Fruit fly (Drosophila melanogaster) whole organism, embryonic: ENCODE data around the gene trk.

ENCODE experiments used
- Bteb2 ChIP-seq: fragments of 200-800 bp; sonication (Bioruptor generic); optimal IDR thresholded peaks from 2 replicates; lab custom pipeline; 2016; ENCODE audit warnings: missing biosample characterization, missing genetic modification characterization
- CG10274 ChIP-seq: fragments of 200-800 bp; sonication (Bioruptor generic); optimal IDR thresholded peaks from 3 replicates; lab custom pipeline; 2017; ENCODE audit warnings: missing biosample characterization, mild to moderate bottlenecking, missing genetic modification characterization
- CG10431 ChIP-seq: fragments of 200-800 bp; sonication (Bioruptor generic); optimal IDR thresholded peaks from 3 replicates; lab custom pipeline; 2018; ENCODE audit warnings: missing biosample characterization, mild to moderate bottlenecking, missing genetic modification characterization
- CG10979 ChIP-seq: fragments of 200-800 bp; sonication (Bioruptor generic); optimal IDR thresholded peaks from 2 replicates; lab custom pipeline; 2018; ENCODE audit warnings: missing biosample characterization, mild to moderate bottlenecking, missing genetic modification characterization, moderate library complexity
- CG11696 ChIP-seq: fragments of 200-800 bp; sonication (Bioruptor generic); IDR thresholded peaks from 2 replicates; pipeline ENCODE4 v1.3.6; 2022; ENCODE audit warnings: missing biosample characterization, missing genetic modification characterization
- CG11723 ChIP-seq: fragments of 200-800 bp; sonication (Bioruptor generic); optimal IDR thresholded peaks from 2 replicates; lab custom pipeline; 2017; ENCODE audit warnings: missing biosample characterization, mild to moderate bottlenecking, missing genetic modification characterization
- CG12104 ChIP-seq: fragments of 200-800 bp; sonication (Bioruptor generic); optimal IDR thresholded peaks from 3 replicates; lab custom pipeline; 2016; ENCODE audit warnings: missing biosample characterization, missing genetic modification characterization
- CG12391 ChIP-seq: fragments of 200-800 bp; sonication (Bioruptor generic); optimal IDR thresholded peaks from 3 replicates; lab custom pipeline; 2018; ENCODE audit warnings: missing biosample characterization, mild to moderate bottlenecking, missing genetic modification characterization, moderate library complexity
- CG12942 ChIP-seq: fragments of 200-800 bp; sonication (Bioruptor generic); optimal IDR thresholded peaks from 3 replicates; lab custom pipeline; 2016; ENCODE audit warnings: missing biosample characterization, missing genetic modification characterization
- CG15269 ChIP-seq: fragments of 200-800 bp; sonication (Bioruptor generic); optimal IDR thresholded peaks from 2 replicates; lab custom pipeline; 2018; ENCODE audit warnings: missing biosample characterization, mild to moderate bottlenecking, missing genetic modification characterization, moderate library complexity
- CG1647 ChIP-seq: fragments of 200-800 bp; sonication (Bioruptor generic); optimal IDR thresholded peaks from 3 replicates; lab custom pipeline; 2016; ENCODE audit warnings: missing biosample characterization, missing genetic modification characterization
- CG2199 ChIP-seq: fragments of 200-800 bp; sonication (Bioruptor generic); IDR thresholded peaks from 3 replicates; pipeline ENCODE4 v1.3.6; 2022; ENCODE audit warnings: missing biosample characterization, missing genetic modification characterization
- CG3065 ChIP-seq: fragments of 200-800 bp; sonication (Bioruptor generic); optimal IDR thresholded peaks from 2 replicates; lab custom pipeline; 2016; ENCODE audit warnings: missing biosample characterization, missing genetic modification characterization
- CG3407 ChIP-seq: fragments of 200-800 bp; sonication (Bioruptor generic); optimal IDR thresholded peaks from 2 replicates; lab custom pipeline; 2018; ENCODE audit warnings: missing biosample characterization, mild to moderate bottlenecking, missing genetic modification characterization
- CG3726 ChIP-seq: fragments of 200-800 bp; sonication (Bioruptor generic); IDR thresholded peaks from 3 replicates; pipeline ENCODE4, ENCODE4 v1.3.6; 2022; ENCODE audit warnings: missing biosample characterization, missing genetic modification characterization
- CG4424 ChIP-seq: fragments of 200-800 bp; sonication (Bioruptor generic); optimal IDR thresholded peaks from 3 replicates; lab custom pipeline; 2016; ENCODE audit warnings: missing biosample characterization, missing genetic modification characterization
- CG6765 ChIP-seq: fragments of 200-800 bp; sonication (Bioruptor generic); optimal IDR thresholded peaks from 3 replicates; lab custom pipeline; 2017; ENCODE audit warnings: missing biosample characterization, mild to moderate bottlenecking, missing genetic modification characterization
- CG8388 ChIP-seq: fragments of 200-800 bp; sonication (Bioruptor generic); optimal IDR thresholded peaks from 2 replicates; lab custom pipeline; 2019; ENCODE audit warnings: missing biosample characterization, mild to moderate bottlenecking, missing genetic modification characterization, moderate library complexity
- CG9437 ChIP-seq: fragments of 200-800 bp; sonication (Bioruptor generic); optimal IDR thresholded peaks from 2 replicates; lab custom pipeline; 2018; ENCODE audit warnings: missing biosample characterization, mild to moderate bottlenecking, missing genetic modification characterization
- CkIIα-i1 ChIP-seq: fragments of 200-800 bp; sonication (Bioruptor generic); IDR thresholded peaks from 2 replicates; pipeline ENCODE4 v1.3.6; 2022; ENCODE audit warnings: missing biosample characterization, missing genetic modification characterization
- Dip3 ChIP-seq: fragments of 200-800 bp; sonication (Bioruptor generic); optimal IDR thresholded peaks from 3 replicates; lab custom pipeline; 2016; ENCODE audit warnings: missing biosample characterization, missing genetic modification characterization
- E2f2 ChIP-seq: fragments of 200-800 bp; sonication (Bioruptor generic); IDR thresholded peaks from 2 replicates; pipeline ENCODE4 v1.3.6; 2022; ENCODE audit warnings: missing biosample characterization, missing genetic modification characterization
- MBD-R2 ChIP-seq: fragments of 200-800 bp; sonication (Bioruptor generic); IDR thresholded peaks from 2 replicates; pipeline ENCODE4 v1.3.6; 2022; ENCODE audit warnings: missing biosample characterization, missing genetic modification characterization
- Meics ChIP-seq: fragments of 200-800 bp; sonication (Bioruptor generic); optimal IDR thresholded peaks from 2 replicates; lab custom pipeline; 2017; ENCODE audit warnings: missing biosample characterization, mild to moderate bottlenecking, missing genetic modification characterization
- NC2α ChIP-seq: fragments of 200-800 bp; sonication (Bioruptor generic); optimal IDR thresholded peaks from 2 replicates; lab custom pipeline; 2016; ENCODE audit warnings: missing biosample characterization, missing genetic modification characterization
- NFAT ChIP-seq: fragments of 200-800 bp; sonication (Bioruptor generic); IDR thresholded peaks from 2 replicates; pipeline ENCODE4 v1.3.6; 2022; ENCODE audit warnings: missing biosample characterization, missing genetic modification characterization
- NK7.1 ChIP-seq: fragments of 200-800 bp; sonication (Bioruptor generic); optimal IDR thresholded peaks from 3 replicates; lab custom pipeline; 2016; ENCODE audit warnings: missing biosample characterization, missing genetic modification characterization
- Poxn ChIP-seq: fragments of 200-800 bp; sonication (Bioruptor generic); IDR thresholded peaks from 2 replicates; pipeline ENCODE4 v1.3.6; 2022; ENCODE audit warnings: missing biosample characterization, missing genetic modification characterization
- Ptx1 ChIP-seq: fragments of 200-800 bp; sonication (Bioruptor generic); IDR thresholded peaks from 2 replicates; pipeline ENCODE4 v1.3.6; 2022; ENCODE audit warnings: missing biosample characterization, missing genetic modification characterization
- Usf ChIP-seq: fragments of 200-800 bp; sonication (Bioruptor generic); optimal IDR thresholded peaks from 2 replicates; lab custom pipeline; 2017; ENCODE audit warnings: missing genotype, missing biosample characterization, missing genetic modification characterization
- Xrp1 ChIP-seq: fragments of 200-800 bp; sonication (Bioruptor generic); IDR thresholded peaks from 2 replicates; pipeline ENCODE4 v1.3.6; 2022; ENCODE audit warnings: missing biosample characterization, missing genetic modification characterization
- ab ChIP-seq: fragments of 200-800 bp; sonication (Bioruptor generic); optimal IDR thresholded peaks from 2 replicates; lab custom pipeline; 2016; ENCODE audit warnings: missing biosample characterization, missing genetic modification characterization
- bsh ChIP-seq, 2 experiments: fragments of 200-800 bp; sonication (Bioruptor generic); optimal IDR thresholded peaks; 2 replicates each; lab custom pipeline; 2017 to 2018; ENCODE audit warnings: mild to moderate bottlenecking in 2 of 2, missing biosample characterization in 2 of 2, missing genetic modification characterization in 2 of 2, moderate library complexity in 1 of 2
- cas ChIP-seq: fragments of 200-800 bp; sonication (Bioruptor generic); IDR thresholded peaks from 2 replicates; pipeline ENCODE4 v1.3.6; 2022; ENCODE audit warnings: missing biosample characterization, missing genetic modification characterization
- croc ChIP-seq: fragments of 200-800 bp; sonication (Bioruptor generic); conservative IDR thresholded peaks from 3 replicates; pipeline ENCODE4 v1.3.6; 2022; ENCODE audit warnings: missing biosample characterization, missing genetic modification characterization
- crp ChIP-seq, 2 experiments: fragments of 200-800 bp; sonication (Bioruptor generic); optimal IDR thresholded peaks; 2 replicates in 1 of 2; 3 replicates in 1 of 2; lab custom pipeline; 2017; ENCODE audit warnings: missing biosample characterization in 2 of 2, missing genetic modification characterization in 2 of 2, mild to moderate bottlenecking in 1 of 2, moderate library complexity in 1 of 2
- dimm ChIP-seq: fragments of 200-800 bp; sonication (Bioruptor generic); IDR thresholded peaks from 2 replicates; pipeline ENCODE4 v1.3.6; 2022; ENCODE audit warnings: missing biosample characterization, missing genetic modification characterization
- disco-r ChIP-seq: fragments of 200-800 bp; sonication (Bioruptor generic); optimal IDR thresholded peaks from 2 replicates; lab custom pipeline; 2016; ENCODE audit warnings: missing biosample characterization, missing genetic modification characterization
- gce ChIP-seq: fragments of 200-800 bp; sonication (Bioruptor generic); IDR thresholded peaks from 3 replicates; pipeline ENCODE4 v1.3.6; 2022; ENCODE audit warnings: missing biosample characterization, missing genetic modification characterization
- gcm ChIP-seq: fragments of 200-800 bp; sonication (Bioruptor generic); optimal IDR thresholded peaks from 2 replicates; lab custom pipeline; 2019; ENCODE audit warnings: missing biosample characterization, mild to moderate bottlenecking, missing genetic modification characterization, moderate library complexity
- lbe ChIP-seq: fragments of 200-800 bp; sonication (Bioruptor generic); optimal IDR thresholded peaks from 2 replicates; lab custom pipeline; 2016; ENCODE audit warnings: missing biosample characterization, mild to moderate bottlenecking, missing genetic modification characterization
- luna ChIP-seq: fragments of 200-800 bp; sonication (Bioruptor generic); optimal IDR thresholded peaks from 2 replicates; lab custom pipeline; 2016; ENCODE audit warnings: missing biosample characterization, missing genetic modification characterization
- mld ChIP-seq: fragments of 200-800 bp; sonication (Bioruptor generic); IDR thresholded peaks from 3 replicates; pipeline ENCODE4 v1.3.6; 2022; ENCODE audit warnings: missing biosample characterization, missing genetic modification characterization; ENCODE audit not compliant: partially characterized antibody
- nerfin-2 ChIP-seq: fragments of 200-800 bp; sonication (Bioruptor generic); IDR thresholded peaks from 2 replicates; pipeline ENCODE4 v1.3.6; 2022; ENCODE audit warnings: missing biosample characterization, missing genetic modification characterization; ENCODE audit not compliant: partially characterized antibody
- nmo ChIP-seq: fragments of 200-800 bp; sonication (Bioruptor generic); optimal IDR thresholded peaks from 2 replicates; lab custom pipeline; 2018; ENCODE audit warnings: missing biosample characterization, mild to moderate bottlenecking, missing genetic modification characterization, moderate library complexity
- pb ChIP-seq: fragments of 200-800 bp; sonication (Bioruptor generic); optimal IDR thresholded peaks from 3 replicates; lab custom pipeline; 2016; ENCODE audit warnings: missing biosample characterization, missing genetic modification characterization
- pho ChIP-seq: fragments of 200-800 bp; sonication (Bioruptor generic); optimal IDR thresholded peaks from 2 replicates; lab custom pipeline; 2016; ENCODE audit warnings: missing biosample characterization, missing genetic modification characterization
- scrt ChIP-seq: fragments of 200-800 bp; sonication (Bioruptor generic); optimal IDR thresholded peaks from 2 replicates; lab custom pipeline; 2018; ENCODE audit warnings: missing biosample characterization, mild to moderate bottlenecking, missing genetic modification characterization, moderate library complexity
- tx ChIP-seq: fragments of 200-800 bp; sonication (Bioruptor generic); optimal IDR thresholded peaks from 2 replicates; lab custom pipeline; 2016; ENCODE audit warnings: missing biosample characterization, missing genetic modification characterization
- vvl ChIP-seq: fragments of 200-800 bp; sonication (Bioruptor generic); IDR thresholded peaks from 2 replicates; pipeline ENCODE4 v1.3.6; 2022; ENCODE audit warnings: missing biosample characterization, missing genetic modification characterization

The trk gene

dm6 chr2L:10306518-10307260 is 34.6 kb upstream of the trk start, which contains the start of the genes CG5390 and CG4968 (continued):
- TF ChIP-seq bsh (GFP tag; optimal IDR thresholded peaks at IDR 0.05; lab: Kevin White, UChicago) (peak in 1 of 2 experiments; percentile 74), CG4424 (GFP tag; lab: Kevin White, UChicago) (peak; percentile 57), pb (no peak), CG6765 (peak; percentile 62), CG3726 (GFP tag; lab: Robert Waterston, UW) (no peak), Poxn (no peak), croc (GFP tag; lab: Robert Waterston, UW) (no peak), luna (GFP tag; lab: Kevin White, UChicago) (no peak), Usf (GFP tag; lab: Kevin White, UChicago) (no peak), vvl (GFP tag; lab: Robert Waterston, UW) (peak; percentile 82), CG10979 (tag; lab: Kevin White, UChicago) (peak; percentile 62), lbe (peak; percentile 88), scrt (GFP tag; lab: Kevin White, UChicago) (no peak), Bteb2 (GFP tag; lab: Kevin White, UChicago) (no peak), CG8388 (GFP tag; lab: Kevin White, UChicago) (peak; percentile 64), nmo (peak; percentile 66), CG12942 (peak; percentile 52), CG9437 (GFP tag; lab: Kevin White, UChicago) (peak; percentile 98), gcm (GFP tag; lab: Kevin White, UChicago) (peak; percentile 64), mld (GFP tag; lab: Robert Waterston, UW) (no peak), nerfin-2 (GFP tag; lab: Robert Waterston, UW) (no peak), Dip3 (GFP tag; lab: Kevin White, UChicago) (peak; percentile 2), CG10431 (peak; percentile 39), Xrp1 (GFP tag; lab: Robert Waterston, UW) (peak; percentile 62; the same call in 1 of the 2 replicates), CG15269 (peak; percentile 85), Meics (GFP tag; lab: Kevin White, UChicago) (peak; percentile 78), CG11723 (GFP tag; lab: Kevin White, UChicago) (peak; percentile 50), NC2α (GFP tag; lab: Kevin White, UChicago) (no peak), CG12391 (tag; lab: Kevin White, UChicago) (peak; percentile 85), CG1647 (GFP tag; lab: Kevin White, UChicago) (no peak), MBD-R2 (GFP tag; lab: Robert Waterston, UW) (peak; percentile 87), CkIIα-i1 (no peak), CG3065 (GFP tag; lab: Kevin White, UChicago) (no peak), gce (GFP tag; lab: Robert Waterston, UW) (peak; percentile 53; the same call in 1 of the 3 replicates), CG2199 (GFP tag; lab: Robert Waterston, UW) (no peak), CG10274 (GFP tag; lab: Kevin White, UChicago) (peak; percentile 10), E2f2 (GFP tag; lab: Robert Waterston, UW) (peak; percentile 70), dimm (no peak), tx (GFP tag; lab: Kevin White, UChicago) (no peak), cas (GFP tag; lab: Robert Waterston, UW) (peak; percentile 59; the same call in 1 of the 2 replicates), Ptx1 (GFP tag; lab: Robert Waterston, UW) (peak; percentile 50; the same call in 1 of the 2 replicates), ab (GFP tag; lab: Kevin White, UChicago) (no peak), NK7.1 (GFP tag; lab: Kevin White, UChicago) (no peak), CG12104 (peak; percentile 39), NFAT (GFP tag; lab: Robert Waterston, UW) (peak; percentile 70), CG3407 (peak; percentile 56), disco-r (peak; percentile 10), crp (GFP tag; optimal IDR thresholded peaks at IDR 0.05; lab: Kevin White, UChicago) (peak in 1 of 2 experiments; percentile 31), pho (GFP tag; lab: Kevin White, UChicago) (peak; percentile 41), CG11696 (no peak)
